Fruit fly (Drosophila melanogaster) whole organism, embryonic: Measurements from ENCODE around the gene CG14329.

Experiments
- Adf1 ChIP-seq: fragments of 200-800 bp; sonication (Bioruptor generic); IDR thresholded peaks from 2 replicates; pipeline ENCODE4 v1.3.6; 2022; ENCODE audit warnings: missing biosample characterization, missing genetic modification characterization
- Blimp-1 ChIP-seq: fragments of 200-800 bp; sonication (Bioruptor generic); optimal IDR thresholded peaks from 3 replicates; lab custom pipeline; 2018; ENCODE audit warnings: missing biosample characterization, missing genetic modification characterization, mild to moderate bottlenecking, moderate library complexity, missing genetic modification reagents
- CG11093 ChIP-seq: fragments of 200-800 bp; sonication (Bioruptor generic); IDR thresholded peaks from 3 replicates; pipeline ENCODE4 v1.3.6; 2022; ENCODE audit warnings: missing biosample characterization, missing genetic modification characterization
- CG11560 ChIP-seq: fragments of 200-800 bp; sonication (Bioruptor generic); IDR thresholded peaks from 3 replicates; pipeline ENCODE4 v1.3.6; 2022; ENCODE audit warnings: missing biosample characterization, missing genetic modification characterization
- CG12744 ChIP-seq: fragments of 200-800 bp; sonication (Bioruptor generic); optimal IDR thresholded peaks from 2 replicates; lab custom pipeline; 2016; ENCODE audit warnings: missing biosample characterization, missing genetic modification characterization
- CG13296 ChIP-seq: fragments of 200-800 bp; sonication (Bioruptor generic); optimal IDR thresholded peaks from 3 replicates; lab custom pipeline; 2018; ENCODE audit warnings: missing biosample characterization, mild to moderate bottlenecking, missing genetic modification characterization
- CG13424 ChIP-seq: fragments of 200-800 bp; sonication (Bioruptor generic); optimal IDR thresholded peaks from 2 replicates; lab custom pipeline; 2019; ENCODE audit warnings: missing biosample characterization, mild to moderate bottlenecking, missing genetic modification characterization, moderate library complexity
- CG14667 ChIP-seq: fragments of 200-800 bp; sonication (Bioruptor generic); IDR thresholded peaks from 2 replicates; pipeline ENCODE4 v1.3.6; 2022; ENCODE audit warnings: missing biosample characterization, missing genetic modification characterization
- CG15269 ChIP-seq: fragments of 200-800 bp; sonication (Bioruptor generic); optimal IDR thresholded peaks from 2 replicates; lab custom pipeline; 2018; ENCODE audit warnings: missing biosample characterization, mild to moderate bottlenecking, missing genetic modification characterization, moderate library complexity
- CG15479 ChIP-seq: fragments of 200-800 bp; sonication (Bioruptor generic); optimal IDR thresholded peaks from 3 replicates; lab custom pipeline; 2019; ENCODE audit warnings: missing biosample characterization, mild to moderate bottlenecking, missing genetic modification characterization, moderate library complexity
- CG2712 ChIP-seq: fragments of 200-800 bp; optimal IDR thresholded peaks from 3 replicates; lab custom pipeline; 2019; ENCODE audit warnings: missing biosample characterization, mild to moderate bottlenecking, missing genetic modification characterization, moderate library complexity
- CG31224 ChIP-seq: fragments of 200-800 bp; sonication (Bioruptor generic); IDR thresholded peaks from 2 replicates; pipeline ENCODE4 v1.3.6; 2022; ENCODE audit warnings: missing biosample characterization, missing genetic modification characterization
- CG32532 ChIP-seq: fragments of 200-800 bp; sonication (Bioruptor generic); IDR thresholded peaks from 2 replicates; pipeline ENCODE4 v1.3.6; 2022; ENCODE audit warnings: missing biosample characterization, missing genetic modification characterization
- CG34376 ChIP-seq: fragments of 200-800 bp; sonication (Bioruptor generic); optimal IDR thresholded peaks from 2 replicates; lab custom pipeline; 2018; ENCODE audit warnings: missing biosample characterization, mild to moderate bottlenecking, missing genetic modification characterization
- CG7271 ChIP-seq: fragments of 200-800 bp; sonication (Bioruptor generic); optimal IDR thresholded peaks from 2 replicates; lab custom pipeline; 2018; ENCODE audit warnings: missing biosample characterization, mild to moderate bottlenecking, missing genetic modification characterization, moderate library complexity
- CG7556 ChIP-seq: fragments of 200-800 bp; sonication (Bioruptor generic); optimal IDR thresholded peaks from 2 replicates; lab custom pipeline; 2017; ENCODE audit warnings: missing biosample characterization, mild to moderate bottlenecking, missing genetic modification characterization
- CG7745 ChIP-seq: fragments of 200-800 bp; sonication (Bioruptor generic); optimal IDR thresholded peaks from 2 replicates; lab custom pipeline; 2018; ENCODE audit warnings: missing biosample characterization, mild to moderate bottlenecking, missing genetic modification characterization, moderate library complexity
- CG8924 ChIP-seq: fragments of 200-800 bp; optimal IDR thresholded peaks from 3 replicates; lab custom pipeline; 2019; ENCODE audit warnings: missing biosample characterization, mild to moderate bottlenecking, missing genetic modification characterization, moderate library complexity
- D ChIP-seq, 2 experiments: fragments of 200-800 bp in 1 of 2; fragments of >200 bp in 1 of 2; sonication (Bioruptor generic) in 1 of 2; optimal IDR thresholded peaks; 2 replicates in 1 of 2; 3 replicates in 1 of 2; lab custom pipeline; 2017; ENCODE audit warnings: mild to moderate bottlenecking in 1 of 2, missing biosample characterization in 1 of 2, missing genetic modification characterization in 1 of 2, missing genetic modification reagents in 1 of 2
- Dek ChIP-seq: fragments of 200-800 bp; sonication (Bioruptor generic); optimal IDR thresholded peaks from 3 replicates; lab custom pipeline; 2019; ENCODE audit warnings: missing biosample characterization, mild to moderate bottlenecking, missing genetic modification characterization, moderate library complexity
- Fer1 ChIP-seq: fragments of 200-800 bp; sonication (Bioruptor generic); optimal IDR thresholded peaks from 2 replicates; lab custom pipeline; 2017; ENCODE audit warnings: missing biosample characterization, mild to moderate bottlenecking, missing genetic modification characterization
- HmgZ ChIP-seq: fragments of 200-800 bp; sonication (Bioruptor generic); optimal IDR thresholded peaks from 2 replicates; lab custom pipeline; 2018; ENCODE audit warnings: missing biosample characterization, mild to moderate bottlenecking, missing genetic modification characterization
- Med ChIP-seq: fragments of 200-800 bp; sonication (Bioruptor generic); peaks from one replicate; lab custom pipeline; 2016; ENCODE audit warnings: missing biosample characterization, missing genetic modification characterization, mild to moderate bottlenecking, inconsistent platforms, moderate library complexity
- Meics ChIP-seq: fragments of 200-800 bp; sonication (Bioruptor generic); optimal IDR thresholded peaks from 2 replicates; lab custom pipeline; 2017; ENCODE audit warnings: missing biosample characterization, mild to moderate bottlenecking, missing genetic modification characterization
- Mes4 ChIP-seq: fragments of 200-800 bp; sonication (Bioruptor generic); optimal IDR thresholded peaks from 2 replicates; lab custom pipeline; 2016; ENCODE audit warnings: missing biosample characterization, missing genetic modification characterization
- Nf-YC ChIP-seq: fragments of 200-800 bp; optimal IDR thresholded peaks from 3 replicates; lab custom pipeline; 2019; ENCODE audit warnings: missing biosample characterization, mild to moderate bottlenecking, missing genetic modification characterization, moderate library complexity
- Sry-β ChIP-seq: fragments of 200-800 bp; sonication (Bioruptor generic); optimal IDR thresholded peaks from 2 replicates; lab custom pipeline; 2018; ENCODE audit warnings: missing biosample characterization, mild to moderate bottlenecking, missing genetic modification characterization, moderate library complexity
- Tbp ChIP-seq: fragments of >200 bp; optimal IDR thresholded peaks from 2 replicates; lab custom pipeline; 2018; ENCODE audit warnings: missing biosample characterization, missing genetic modification characterization
- bbx ChIP-seq: fragments of 200-800 bp; sonication (Bioruptor generic); IDR thresholded peaks from 2 replicates; pipeline ENCODE4 v1.3.6; 2022; ENCODE audit warnings: missing biosample characterization, missing genetic modification characterization; ENCODE audit not compliant: partially characterized antibody
- chm ChIP-seq: fragments of 200-800 bp; sonication (Bioruptor generic); IDR thresholded peaks from 2 replicates; pipeline ENCODE4 v1.3.6; 2022; ENCODE audit warnings: missing biosample characterization, missing genetic modification characterization
- dmrt99B ChIP-seq: fragments of 200-800 bp; sonication (Bioruptor generic); optimal IDR thresholded peaks from 2 replicates; lab custom pipeline; 2018; ENCODE audit warnings: missing biosample characterization, mild to moderate bottlenecking, missing genetic modification characterization, moderate library complexity
- dysf ChIP-seq: fragments of 200-800 bp; sonication (Bioruptor generic); IDR thresholded peaks from 3 replicates; pipeline ENCODE4 v1.3.6; 2022; ENCODE audit warnings: missing biosample characterization, missing genetic modification characterization
- hth ChIP-seq: fragments of >200 bp; optimal IDR thresholded peaks from 2 replicates; lab custom pipeline; 2017; ENCODE audit warnings: inconsistent platforms
- kah ChIP-seq: fragments of 200-800 bp; sonication (Bioruptor generic); optimal IDR thresholded peaks from 2 replicates; lab custom pipeline; 2018; ENCODE audit warnings: missing biosample characterization, mild to moderate bottlenecking, missing genetic modification characterization
- lab ChIP-seq: fragments of 200-800 bp; sonication (Bioruptor generic); optimal IDR thresholded peaks from 3 replicates; lab custom pipeline; 2017; ENCODE audit warnings: missing biosample characterization, missing genetic modification characterization, mild to moderate bottlenecking, moderate library complexity, missing genetic modification reagents
- lilli ChIP-seq: fragments of 200-800 bp; sonication (Bioruptor generic); optimal IDR thresholded peaks from 3 replicates; lab custom pipeline; 2016; ENCODE audit warnings: missing biosample characterization, missing genetic modification characterization
- p53 ChIP-seq: fragments of 200-800 bp; sonication (Bioruptor generic); optimal IDR thresholded peaks from 2 replicates; lab custom pipeline; 2016; ENCODE audit warnings: missing biosample characterization, missing genetic modification characterization
- phol ChIP-seq: fragments of 200-800 bp; sonication (Bioruptor generic); optimal IDR thresholded peaks from 3 replicates; lab custom pipeline; 2018; ENCODE audit warnings: missing biosample characterization, mild to moderate bottlenecking, missing genetic modification characterization, moderate library complexity
- row ChIP-seq: fragments of 200-800 bp; sonication (Bioruptor generic); IDR thresholded peaks from 3 replicates; pipeline ENCODE4 v1.3.6; 2022; ENCODE audit warnings: missing biosample characterization, missing genetic modification characterization
- scrt ChIP-seq: fragments of 200-800 bp; sonication (Bioruptor generic); optimal IDR thresholded peaks from 2 replicates; lab custom pipeline; 2018; ENCODE audit warnings: missing biosample characterization, mild to moderate bottlenecking, missing genetic modification characterization, moderate library complexity
- sd ChIP-seq: fragments of 200-800 bp; sonication (Bioruptor generic); optimal IDR thresholded peaks from 3 replicates; lab custom pipeline; 2018; ENCODE audit warnings: missing biosample characterization, mild to moderate bottlenecking, missing genetic modification characterization, moderate library complexity
- slbo ChIP-seq: fragments of 200-800 bp; sonication (Bioruptor generic); IDR thresholded peaks from 2 replicates; pipeline ENCODE4 v1.3.6; 2022; ENCODE audit warnings: missing biosample characterization, missing genetic modification characterization
- ssp ChIP-seq: fragments of 200-800 bp; sonication (Bioruptor generic); IDR thresholded peaks from 2 replicates; pipeline ENCODE4 v1.3.6; 2022; ENCODE audit warnings: missing biosample characterization, missing genetic modification characterization
- twi ChIP-seq: fragments of 200-800 bp; optimal IDR thresholded peaks from 2 replicates; lab custom pipeline; 2019; ENCODE audit warnings: missing biosample characterization, mild to moderate bottlenecking, missing genetic modification characterization, moderate library complexity
- tx ChIP-seq: fragments of 200-800 bp; sonication (Bioruptor generic); optimal IDR thresholded peaks from 2 replicates; lab custom pipeline; 2016; ENCODE audit warnings: missing biosample characterization, missing genetic modification characterization
- unpg ChIP-seq: fragments of 200-800 bp; sonication (Bioruptor generic); optimal IDR thresholded peaks from 3 replicates; lab custom pipeline; 2018; ENCODE audit warnings: missing biosample characterization, mild to moderate bottlenecking, missing genetic modification characterization, moderate library complexity
- zen ChIP-seq: fragments of 200-800 bp; sonication (Bioruptor generic); optimal IDR thresholded peaks from 3 replicates; lab custom pipeline; 2018; ENCODE audit warnings: missing biosample characterization, mild to moderate bottlenecking, missing genetic modification characterization, moderate library complexity
- zen2 ChIP-seq: fragments of 200-800 bp; sonication (Bioruptor generic); IDR thresholded peaks from 3 replicates; pipeline ENCODE4 v1.3.6; 2022; ENCODE audit warnings: missing biosample characterization, missing genetic modification characterization; ENCODE audit not compliant: partially characterized antibody

Gene CG14329

dm6 chr3R:17604880-17605667 lies 4.1 kb upstream of the CG14329 start:
- TF ChIP-seq Mes4 (GFP tag; lab: Kevin White, UChicago), result no peak
- TF ChIP-seq HmgZ (tag; lab: Kevin White, UChicago), result no peak
- TF ChIP-seq dysf (GFP tag; lab: Robert Waterston, UW), result peak; percentile 15; the same call in 1 of the 3 replicates
- peak; percentile 62 for TF ChIP-seq Fer1 (GFP tag; lab: Kevin White, UChicago)
- peak; percentile 55 for TF ChIP-seq zen (tag; lab: Kevin White, UChicago)
- TF ChIP-seq Sry-β (GFP tag; lab: Kevin White, UChicago), result peak; percentile 94
- TF ChIP-seq tx (GFP tag; lab: Kevin White, UChicago), result no peak
- no peak for TF ChIP-seq CG11560 (tag; lab: Robert Waterston, UW)
- TF ChIP-seq CG13296 (GFP tag; lab: Kevin White, UChicago), result peak; percentile 16
- peak; percentile 12 for TF ChIP-seq scrt (GFP tag; lab: Kevin White, UChicago)
- TF ChIP-seq Dek (tag; lab: Kevin White, UChicago), result peak; percentile 6
- TF ChIP-seq CG15269, result peak; percentile 6
- 0 out of 3 replicates have a peak, but pooled peaks have one; percentile 18 for TF ChIP-seq CG11093 (GFP tag; lab: Robert Waterston, UW)
- peak; percentile 100 for TF ChIP-seq sd (tag; lab: Kevin White, UChicago)
- 0 out of 2 replicates have a peak, but pooled peaks have one; percentile 36 for TF ChIP-seq bbx (GFP tag; lab: Robert Waterston, UW)
- TF ChIP-seq dmrt99B (tag; lab: Kevin White, UChicago), result no peak
- peak; percentile 56 for TF ChIP-seq Meics (GFP tag; lab: Kevin White, UChicago)
- TF ChIP-seq p53 (GFP tag; lab: Kevin White, UChicago), result no peak
- peak; percentile 50 for TF ChIP-seq Med (GFP tag; lab: Kevin White, UChicago)
- peak; percentile 38 for TF ChIP-seq Tbp (GFP tag; lab: Kevin White, UChicago)
- peak; percentile 98 for TF ChIP-seq CG15479 (GFP tag; lab: Kevin White, UChicago)
- TF ChIP-seq Blimp-1 (GFP tag; lab: Kevin White, UChicago), result peak; percentile 74
- peak; percentile 3 for TF ChIP-seq CG2712
- TF ChIP-seq Nf-YC (tag; lab: Kevin White, UChicago), result peak; percentile 51
- TF ChIP-seq unpg (GFP tag; lab: Kevin White, UChicago), result no peak
- peak; percentile 40 for TF ChIP-seq CG8924
- TF ChIP-seq lab, result peak; percentile 40
- no peak for TF ChIP-seq CG14667 (GFP tag; lab: Robert Waterston, UW)
- no peak for TF ChIP-seq CG12744 (GFP tag; lab: Kevin White, UChicago)
- peak; percentile 16 for TF ChIP-seq CG34376 (GFP tag; lab: Kevin White, UChicago)
- TF ChIP-seq ssp (GFP tag; lab: Robert Waterston, UW), result no peak
- TF ChIP-seq twi (tag; lab: Kevin White, UChicago), result peak; percentile 52
- TF ChIP-seq chm (GFP tag; lab: Robert Waterston, UW), result no peak
- no peak for TF ChIP-seq D (optimal IDR thresholded peaks at IDR 0.05; lab: Kevin White, UChicago)
- no peak for TF ChIP-seq D (GFP tag; optimal IDR thresholded peaks at IDR 0.05; lab: Kevin White, UChicago)
- peak; percentile 20; the same call in 1 of the 2 replicates for TF ChIP-seq slbo (GFP tag; lab: Robert Waterston, UW)
- no peak for TF ChIP-seq CG7271 (tag; lab: Kevin White, UChicago)
- TF ChIP-seq CG7556 (GFP tag; lab: Kevin White, UChicago), result peak; percentile 49
- TF ChIP-seq CG32532 (GFP tag; lab: Robert Waterston, UW), result 0 out of 2 replicates have a peak, but pooled peaks have one; percentile 15
- TF ChIP-seq zen2 (GFP tag; lab: Robert Waterston, UW), result 0 out of 3 replicates have a peak, but pooled peaks have one; percentile 19
- peak; percentile 96 for TF ChIP-seq CG31224
- TF ChIP-seq CG13424 (tag; lab: Kevin White, UChicago), result peak; percentile 41
- TF ChIP-seq lilli (GFP tag; lab: Kevin White, UChicago), result peak; percentile 14
- peak; percentile 5 for TF ChIP-seq Adf1 (GFP tag; lab: Robert Waterston, UW)
- no peak for TF ChIP-seq hth
- peak; percentile 11 for TF ChIP-seq phol (tag; lab: Kevin White, UChicago)
- TF ChIP-seq row, result peak; percentile 87
- TF ChIP-seq CG7745, result peak; percentile 34
- TF ChIP-seq kah (GFP tag; lab: Kevin White, UChicago), result peak; percentile 73
